Fruit fly (Drosophila melanogaster): Measurements from ENCODE around the gene hiw.
A peak's percentile ranks its signal among the peaks of the same experiment; 100 is the strongest.

Gene hiw

dm6 chrX:14960856-14961255 lies 102.4 kb downstream of the hiw start:
- TF ChIP-seq NK7.1 (GFP tag; optimal IDR thresholded peaks at IDR 0.05), result no peak
- peak; percentile 5 for TF ChIP-seq CTCF (GFP tag; optimal IDR thresholded peaks at IDR 0.05)
- no peak for TF ChIP-seq CG9215 (GFP tag; IDR thresholded peaks at IDR 0.05)
- peak; percentile 69 for TF ChIP-seq cad (GFP tag; optimal IDR thresholded peaks at IDR 0.05)
- TF ChIP-seq CG14860 (GFP tag; IDR thresholded peaks at IDR 0.05; ENCODE audit: partially characterized antibody), result 0 out of 3 replicates have a peak, but pooled peaks have one; percentile 18
- peak; percentile 46 for TF ChIP-seq cg (GFP tag; optimal IDR thresholded peaks at IDR 0.05)
- peak; percentile 12 for TF ChIP-seq stwl (tag; optimal IDR thresholded peaks at IDR 0.05)
- peak; percentile 96 for TF ChIP-seq CG6654 (GFP tag; optimal IDR thresholded peaks at IDR 0.05)
